Fruit fly (Drosophila melanogaster): Measurements from ENCODE around the gene CG10175.
A peak's percentile ranks its signal among the peaks of the same experiment; 100 is the strongest.

CG10175 gene

dm6 chr3R:23530886-23531285, at the start of gene CG10175:
Gene CG10175, minus strand, starts transcription at chr3R:23530986.
- no peak for TF ChIP-seq noc (tag; optimal IDR thresholded peaks at IDR 0.05)

- TF ChIP-seq noc (tag; optimal IDR thresholded peaks at IDR 0.05) = no peak
Measured at dm6 chr3R:23576618-23577017, 45.8 kb upstream of the CG10175 start.

dm6 chr3R:23569195-23569594, 38.4 kb upstream of the CG10175 start:
- TF ChIP-seq noc (tag; optimal IDR thresholded peaks at IDR 0.05) = no peak

dm6 chr3R:23557244-23557643, 26.5 kb upstream of the CG10175 start, which contains the start of gene beat-IV:
Gene beat-IV, plus strand, starts transcription at chr3R:23557412.
- no peak for TF ChIP-seq noc (tag; optimal IDR thresholded peaks at IDR 0.05)

dm6 chr3R:23556843-23557242, 26.1 kb upstream of the CG10175 start, which contains the start of gene CG10164:
Gene CG10164, minus strand, starts transcription at chr3R:23556943.
- no peak for TF ChIP-seq noc (tag; optimal IDR thresholded peaks at IDR 0.05)

dm6 chr3R:23538719-23539145, 7.9 kb upstream of the CG10175 start, which contains the start of gene Ugt303B2:
Gene Ugt303B2, minus strand, starts transcription at chr3R:23538908.
- TF ChIP-seq noc (tag; optimal IDR thresholded peaks at IDR 0.05) = no peak

- no peak for TF ChIP-seq noc (tag; optimal IDR thresholded peaks at IDR 0.05)
Measured at dm6 chr3R:23536610-23537009, 5.8 kb upstream of the CG10175 start, which contains the start of gene Ugt303B1. Gene Ugt303B1, minus strand, starts transcription at chr3R:23536710.

- TF ChIP-seq noc (tag; optimal IDR thresholded peaks at IDR 0.05) = peak; percentile 31
Measured at dm6 chr3R:23534609-23535008, 3.8 kb upstream of the CG10175 start, which contains the start of gene Ugt303B3. Gene Ugt303B3, minus strand, starts transcription at chr3R:23534767.

dm6 chr3R:23527396-23527795, 3.4 kb downstream of the CG10175 start:
- TF ChIP-seq noc (tag; optimal IDR thresholded peaks at IDR 0.05) = no peak

dm6 chr3R:23526069-23526468, 4.7 kb downstream of the CG10175 start:
- no peak for TF ChIP-seq noc (tag; optimal IDR thresholded peaks at IDR 0.05)

dm6 chr3R:23522296-23522695, 8.5 kb downstream of the CG10175 start:
- TF ChIP-seq noc (tag; optimal IDR thresholded peaks at IDR 0.05) = no peak

dm6 chr3R:23521483-23521882, 9.3 kb downstream of the CG10175 start, which contains the start of gene CG10177:
Gene CG10177, minus strand, starts transcription at chr3R:23521583.
- TF ChIP-seq noc (tag; optimal IDR thresholded peaks at IDR 0.05) = no peak

- no peak for TF ChIP-seq noc (tag; optimal IDR thresholded peaks at IDR 0.05)
Measured at dm6 chr3R:23519395-23520101, 11.2 kb downstream of the CG10175 start, which contains the start of gene Irk2. Gene Irk2, minus strand, starts transcription at chr3R:23519445.

- no peak for TF ChIP-seq noc (tag; optimal IDR thresholded peaks at IDR 0.05)
Measured at dm6 chr3R:23511356-23511755, 19.4 kb downstream of the CG10175 start.

dm6 chr3R:23509408-23509940, 21.3 kb downstream of the CG10175 start:
- TF ChIP-seq noc (tag; optimal IDR thresholded peaks at IDR 0.05) = no peak

dm6 chr3R:23508304-23508703, 22.5 kb downstream of the CG10175 start:
- no peak for TF ChIP-seq noc (tag; optimal IDR thresholded peaks at IDR 0.05)

- no peak for TF ChIP-seq noc (tag; optimal IDR thresholded peaks at IDR 0.05)
Measured at dm6 chr3R:23507376-23507775, 23.4 kb downstream of the CG10175 start, which contains the start of gene CG34289. Gene CG34289, minus strand, starts transcription at chr3R:23507476.
